Worm (Caenorhabditis elegans) whole organism, L1 larva: ENCODE data around the gene skr-19.
A peak's percentile ranks its signal among the peaks of the same experiment; 100 is the strongest.

ENCODE experiments used
- C04F5.9 ChIP-seq: sonication (generic microtip); optimal IDR thresholded peaks from 2 replicates; lab custom pipeline; 2016; ENCODE audit warnings: missing genetic modification characterization, missing compliant biosample characterization
- C16A3.4 ChIP-seq: fragments of 150-350 bp; optimal IDR thresholded peaks from 2 replicates; lab custom pipeline; 2014; ENCODE audit warnings: missing biosample characterization, missing genetic modification characterization
- C34B4.2 ChIP-seq: sonication (generic microtip); optimal IDR thresholded peaks from 2 replicates; lab custom pipeline; 2017; ENCODE audit warnings: mild to moderate bottlenecking, missing genetic modification characterization, missing compliant biosample characterization
- alr-1 ChIP-seq: fragments of 200-800 bp; sonication (Bioruptor generic); optimal IDR thresholded peaks from 2 replicates; lab custom pipeline; 2018; ENCODE audit warnings: borderline replicate concordance, mild to moderate bottlenecking, missing genetic modification characterization, missing compliant biosample characterization
- aly-2 ChIP-seq: fragments of 150-350 bp; optimal IDR thresholded peaks from 2 replicates; lab custom pipeline; 2014; ENCODE audit warnings: missing biosample characterization, missing genetic modification characterization
- ama-1 ChIP-seq: fragments of 150-350 bp; optimal IDR thresholded peaks from 2 replicates; lab custom pipeline; 2014
- ceh-63 ChIP-seq: fragments of 200-800 bp; sonication (Bioruptor generic); optimal IDR thresholded peaks from 2 replicates; lab custom pipeline; 2018; ENCODE audit warnings: mild to moderate bottlenecking, missing genetic modification characterization, missing compliant biosample characterization
- ceh-8 ChIP-seq: fragments of 200-800 bp; sonication (Bioruptor generic); optimal IDR thresholded peaks from 2 replicates; lab custom pipeline; 2018; ENCODE audit warnings: mild to moderate bottlenecking, missing genetic modification characterization, moderate library complexity, missing compliant biosample characterization
- ceh-90 ChIP-seq: sonication (generic microtip); optimal IDR thresholded peaks from 2 replicates; lab custom pipeline; 2016; ENCODE audit warnings: missing genetic modification characterization, missing compliant biosample characterization
- dsc-1 ChIP-seq: sonication (generic microtip); optimal IDR thresholded peaks from 2 replicates; lab custom pipeline; 2016; ENCODE audit warnings: mild to moderate bottlenecking, missing genetic modification characterization, missing compliant biosample characterization
- efl-1 ChIP-seq, 4 experiments: fragments of 150-350 bp; optimal IDR thresholded peaks in 3 of 4; peaks in 1 of 4; 1 replicate in 1 of 4; 2 replicates in 3 of 4; lab custom pipeline; 2014; ENCODE audit warnings: missing biosample characterization in 2 of 4, missing genetic modification characterization in 2 of 4, missing genetic modification reagents in 2 of 4
- elt-3 ChIP-seq, 6 experiments: fragments of 150-350 bp in 1 of 6; sonication (generic microtip); optimal IDR thresholded peaks; 2 replicates each; lab custom pipeline; 2017 to 2018; ENCODE audit warnings: missing biosample characterization in 6 of 6, missing genetic modification characterization in 6 of 6, inconsistent platforms in 1 of 6
- ets-5 ChIP-seq: fragments of 200-800 bp; sonication (Bioruptor generic); IDR thresholded peaks from 2 replicates; pipeline ENCODE4 v1.3.6; 2022; ENCODE audit warnings: missing genetic modification characterization, missing compliant biosample characterization
- fkh-10 ChIP-seq: sonication (generic microtip); optimal IDR thresholded peaks from 2 replicates; lab custom pipeline; 2017; ENCODE audit warnings: missing biosample characterization, missing genetic modification reagents, missing genetic modification characterization
- fkh-4 ChIP-seq: sonication (generic microtip); optimal IDR thresholded peaks from 2 replicates; lab custom pipeline; 2016; ENCODE audit warnings: missing compliant biosample characterization, missing genetic modification characterization, borderline replicate concordance
- fos-1 ChIP-seq: fragments of 150-350 bp; optimal IDR thresholded peaks from 2 replicates; lab custom pipeline; 2014; ENCODE audit warnings: missing biosample characterization, missing genetic modification characterization
- hlh-17 ChIP-seq: fragments of 200-800 bp; sonication (Bioruptor generic); optimal IDR thresholded peaks from 2 replicates; lab custom pipeline; 2018; ENCODE audit warnings: missing genetic modification characterization, mild to moderate bottlenecking, missing compliant biosample characterization, moderate library complexity, borderline replicate concordance
- jun-1 ChIP-seq: fragments of 150-350 bp; optimal IDR thresholded peaks from 2 replicates; lab custom pipeline; 2014; ENCODE audit warnings: missing biosample characterization, missing genetic modification reagents, missing genetic modification characterization
- lin-13 ChIP-seq: fragments of 150-350 bp; optimal IDR thresholded peaks from 2 replicates; lab custom pipeline; 2014; ENCODE audit warnings: missing biosample characterization, missing genetic modification reagents, missing genetic modification characterization
- lir-3 ChIP-seq: sonication (generic microtip); optimal IDR thresholded peaks from 2 replicates; lab custom pipeline; 2016; ENCODE audit warnings: mild to moderate bottlenecking, missing genetic modification characterization, moderate library complexity, missing compliant biosample characterization; ENCODE audit not compliant: poor library complexity
- lsy-2 ChIP-seq, 2 experiments: fragments of 150-350 bp; optimal IDR thresholded peaks; 2 replicates each; lab custom pipeline; 2014; ENCODE audit warnings: missing biosample characterization in 2 of 2, missing genetic modification characterization in 2 of 2
- mdl-1 ChIP-seq, 2 experiments: fragments of 150-350 bp; optimal IDR thresholded peaks; 2 replicates each; lab custom pipeline; 2014 to 2017; ENCODE audit warnings: missing biosample characterization in 2 of 2, missing genetic modification characterization in 2 of 2, inconsistent platforms in 1 of 2
- mef-2 ChIP-seq: fragments of 150-350 bp; optimal IDR thresholded peaks from 2 replicates; lab custom pipeline; 2014; ENCODE audit warnings: missing biosample characterization, missing genetic modification characterization
- mep-1 ChIP-seq: fragments of 150-350 bp; optimal IDR thresholded peaks from 2 replicates; lab custom pipeline; 2014; ENCODE audit warnings: missing biosample characterization, missing genetic modification characterization
- nhr-19 ChIP-seq: fragments of 200-800 bp; sonication (Bioruptor generic); conservative IDR thresholded peaks from 2 replicates; pipeline ENCODE4 v1.3.6; 2022; ENCODE audit warnings: missing genetic modification characterization, missing compliant biosample characterization
- nhr-237 ChIP-seq: fragments of 150-350 bp; optimal IDR thresholded peaks from 2 replicates; lab custom pipeline; 2014; ENCODE audit warnings: missing biosample characterization, missing genetic modification characterization
- nhr-47 ChIP-seq: sonication (generic microtip); optimal IDR thresholded peaks from 2 replicates; lab custom pipeline; 2016; ENCODE audit warnings: mild to moderate bottlenecking, missing genetic modification characterization, moderate library complexity, missing compliant biosample characterization
- nhr-71 ChIP-seq: sonication (generic microtip); optimal IDR thresholded peaks from 2 replicates; lab custom pipeline; 2016; ENCODE audit warnings: mild to moderate bottlenecking, missing genetic modification characterization, moderate library complexity, missing compliant biosample characterization
- nhr-76 ChIP-seq: sonication (generic microtip); optimal IDR thresholded peaks from 2 replicates; lab custom pipeline; 2017; ENCODE audit warnings: missing biosample characterization, missing genetic modification characterization
- nhr-84 ChIP-seq: sonication (generic microtip); optimal IDR thresholded peaks from 2 replicates; lab custom pipeline; 2017; ENCODE audit warnings: missing biosample characterization, missing genetic modification characterization
- nhr-85 ChIP-seq: sonication (generic microtip); peaks from one replicate; lab custom pipeline; 2016; ENCODE audit warnings: missing genetic modification characterization, inconsistent platforms, missing compliant biosample characterization
- pax-3 ChIP-seq: fragments of 200-800 bp; sonication (Bioruptor generic); optimal IDR thresholded peaks from 2 replicates; lab custom pipeline; 2018; ENCODE audit warnings: mild to moderate bottlenecking, missing genetic modification characterization, moderate library complexity, missing compliant biosample characterization
- pqm-1 ChIP-seq: sonication (generic microtip); optimal IDR thresholded peaks from 3 replicates; lab custom pipeline; 2017; ENCODE audit warnings: missing biosample characterization, missing genetic modification characterization
- tbx-2 ChIP-seq: sonication (generic microtip); optimal IDR thresholded peaks from 2 replicates; lab custom pipeline; 2016; ENCODE audit warnings: missing genetic modification characterization, missing compliant biosample characterization
- tlp-1 ChIP-seq: fragments of 150-350 bp; optimal IDR thresholded peaks from 2 replicates; lab custom pipeline; 2014; ENCODE audit warnings: missing biosample characterization, missing genetic modification characterization
- unc-130 ChIP-seq: fragments of 150-350 bp; optimal IDR thresholded peaks from 2 replicates; lab custom pipeline; 2017; ENCODE audit warnings: missing biosample characterization, missing genetic modification characterization, inconsistent platforms
- xbp-1 ChIP-seq: sonication (generic microtip); optimal IDR thresholded peaks from 2 replicates; lab custom pipeline; 2016; ENCODE audit warnings: missing genetic modification characterization, missing compliant biosample characterization
- zag-1 ChIP-seq: fragments of 150-350 bp; optimal IDR thresholded peaks from 2 replicates; lab custom pipeline; 2014; ENCODE audit warnings: missing biosample characterization, missing genetic modification characterization
- ztf-11 ChIP-seq, 2 experiments: sonication (generic microtip); optimal IDR thresholded peaks; 2 replicates each; lab custom pipeline; 2016 to 2017; ENCODE audit warnings: missing genetic modification characterization in 2 of 2, missing biosample characterization in 1 of 2, missing compliant biosample characterization in 1 of 2
- ztf-4 ChIP-seq: fragments of 150-350 bp; optimal IDR thresholded peaks from 2 replicates; lab custom pipeline; 2014; ENCODE audit warnings: missing biosample characterization, missing genetic modification characterization

Gene skr-19

DNA sequence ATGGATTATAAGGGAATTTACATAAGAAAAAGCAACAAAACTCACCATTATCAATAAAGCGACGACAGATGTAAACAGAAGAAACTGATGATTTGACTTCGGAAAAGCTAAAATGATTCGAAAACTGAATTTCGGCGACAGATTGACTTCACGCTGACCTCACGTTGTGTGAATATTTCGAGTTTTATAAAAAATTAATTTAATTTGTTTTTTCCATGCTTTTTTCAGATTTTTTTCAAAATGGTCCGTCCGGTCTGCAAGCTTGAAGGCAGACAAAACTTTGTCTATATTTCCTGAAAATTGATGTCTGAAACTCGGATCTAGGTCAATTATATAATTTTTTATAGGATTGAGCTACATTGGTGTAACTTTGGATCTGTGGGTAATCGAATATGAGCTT, 17.7 kb upstream of the skr-19 start, which contains the start of gene K08H2.5:
K08H2.5 (minus strand) TSS at position 101 of the 400 bp plus-strand sequence.
- TF ChIP-seq fkh-4 (tag; lab: Kevin White, UChicago) (no peak), C16A3.4 (tag; lab: Kevin White, UChicago) (no peak), tlp-1 (tag; lab: Kevin White, UChicago) (no peak), lsy-2 (tag; optimal IDR thresholded peaks at IDR 0.05; lab: Kevin White, UChicago) (no peak), mef-2 (no peak), mdl-1 (tag; optimal IDR thresholded peaks at IDR 0.05; lab: Kevin White, UChicago) (no peak), ceh-8 (GFP tag; lab: Kevin White, UChicago) (no peak), zag-1 (tag; lab: Kevin White, UChicago) (no peak), jun-1 (tag; lab: Kevin White, UChicago) (no peak), C34B4.2 (tag; lab: Kevin White, UChicago) (no peak), ceh-90 (tag; lab: Kevin White, UChicago) (no peak), dsc-1 (no peak), nhr-76 (tag; lab: Kevin White, UChicago) (no peak), fos-1 (tag; lab: Kevin White, UChicago) (no peak), hlh-17 (GFP tag; lab: Kevin White, UChicago) (no peak), nhr-84 (tag; lab: Kevin White, UChicago) (no peak), ztf-4 (tag; lab: Kevin White, UChicago) (no peak), nhr-19 (GFP tag; lab: Robert Waterston, UW) (no peak)

DNA sequence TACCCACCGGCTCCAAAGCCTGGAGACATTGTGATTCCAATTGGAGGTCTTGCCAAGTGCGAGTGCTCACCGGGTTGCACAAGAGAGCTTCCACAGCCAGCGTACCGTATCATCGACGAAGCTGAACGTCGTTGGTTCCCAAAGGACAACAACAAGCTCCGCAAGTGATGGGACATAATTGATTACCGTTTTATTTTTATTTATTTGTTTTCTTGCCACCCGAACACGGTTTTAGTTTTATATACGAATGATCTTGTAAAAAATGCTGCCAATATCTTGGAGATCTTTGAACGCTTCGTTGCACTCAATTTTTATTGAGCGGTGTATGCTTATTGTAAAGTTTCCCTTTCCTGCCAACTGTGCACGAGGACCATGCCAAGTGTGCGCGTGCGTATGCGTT, 13.7 kb upstream of the skr-19 start, which contains the start of gene K08H2.4:
K08H2.4 (plus strand) TSS at position 301 of the 400 bp plus-strand sequence.
- TF ChIP-seq ceh-63 = no peak
- TF ChIP-seq efl-1 (optimal IDR thresholded peaks at IDR 0.05; lab: Kevin White, UChicago) = no peak
- peak in 1 of 2 experiments; percentile 40 for TF ChIP-seq efl-1 (GFP tag; optimal IDR thresholded peaks at IDR 0.05 in 1 of 2; lab: Kevin White, UChicago)
- TF ChIP-seq, all 84 proteins: peak for 1

DNA sequence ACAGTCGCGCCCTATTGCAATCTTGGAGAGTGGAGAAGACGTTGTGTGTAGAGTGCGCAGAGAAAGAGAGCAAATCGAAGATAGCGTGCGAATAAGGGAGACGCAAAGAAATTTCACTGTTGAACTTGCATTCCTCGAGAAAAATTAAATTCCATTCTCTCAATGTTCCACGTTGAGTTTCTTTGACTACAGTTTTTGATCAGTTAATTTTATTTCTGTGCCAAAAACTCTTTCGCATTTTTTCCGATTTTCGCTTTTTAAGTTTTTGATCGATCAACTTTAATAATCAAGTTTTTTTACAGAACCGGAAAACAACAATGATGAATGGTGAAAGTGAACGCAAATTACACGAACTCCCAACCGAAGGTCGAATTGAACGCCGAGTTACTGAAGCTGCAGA, 12.6 kb upstream of the skr-19 start, which contains the start of gene K08H2.3:
K08H2.3 (plus strand) TSS at position 301 of the 400 bp plus-strand sequence.
- TF ChIP-seq C04F5.9 (no peak), xbp-1 (tag; lab: Kevin White, UChicago) (no peak), nhr-47 (tag; lab: Kevin White, UChicago) (no peak), ztf-4 (tag; lab: Kevin White, UChicago) (no peak), C34B4.2 (tag; lab: Kevin White, UChicago) (no peak), pax-3 (no peak), lsy-2 (tag; optimal IDR thresholded peaks at IDR 0.05; lab: Kevin White, UChicago) (no peak), nhr-85 (tag; lab: Kevin White, UChicago) (no peak), alr-1 (tag; lab: Kevin White, UChicago) (no peak), lin-13 (no peak), nhr-237 (tag; lab: Kevin White, UChicago) (no peak), lir-3 (tag; lab: Kevin White, UChicago) (no peak), fkh-10 (no peak), nhr-71 (no peak), tbx-2 (no peak)

DNA sequence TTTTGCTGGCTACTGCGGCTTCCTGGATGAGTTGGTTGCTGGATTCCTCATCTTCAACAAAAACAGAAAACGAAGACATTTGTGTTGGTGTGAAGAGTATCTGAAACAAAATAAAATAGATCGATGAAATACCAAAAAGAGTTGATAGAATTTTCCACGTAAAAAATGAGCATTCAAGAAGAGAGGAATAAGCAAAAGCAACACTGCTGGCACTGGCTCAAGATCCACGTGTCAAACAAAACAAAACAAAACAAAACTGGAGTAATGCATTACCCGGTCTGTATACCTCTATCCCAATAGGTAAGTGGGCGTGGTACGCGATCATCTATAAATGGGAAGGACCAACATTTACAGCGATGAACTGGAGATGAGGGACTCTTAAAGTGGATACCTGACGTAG, 10.4 kb upstream of the skr-19 start, which contains the start of gene K08H2.2:
K08H2.2 (minus strand) TSS at position 101 of the 400 bp plus-strand sequence.
- TF ChIP-seq ztf-11 (tag; optimal IDR thresholded peaks at IDR 0.05; lab: Kevin White, UChicago) = no peak
- TF ChIP-seq C04F5.9 = no peak
- no peak for TF ChIP-seq ceh-8 (GFP tag; lab: Kevin White, UChicago)
- TF ChIP-seq pqm-1 (tag; lab: Kevin White, UChicago) = no peak
- no peak for TF ChIP-seq unc-130
- TF ChIP-seq xbp-1 (tag; lab: Kevin White, UChicago) = no peak
- no peak for TF ChIP-seq jun-1 (tag; lab: Kevin White, UChicago)
- no peak for TF ChIP-seq mep-1
- no peak for TF ChIP-seq efl-1 (optimal IDR thresholded peaks at IDR 0.05; lab: Kevin White, UChicago)
- no peak for TF ChIP-seq efl-1 (GFP tag; optimal IDR thresholded peaks at IDR 0.05 in 1 of 2; lab: Kevin White, UChicago)
- TF ChIP-seq pax-3 = no peak
- TF ChIP-seq C16A3.4 (tag; lab: Kevin White, UChicago) = no peak
- TF ChIP-seq elt-3 (tag; optimal IDR thresholded peaks at IDR 0.05; lab: Kevin White, UChicago) = no peak
- TF ChIP-seq aly-2 = no peak
- TF ChIP-seq ets-5 (GFP tag; lab: Robert Waterston, UW) = no peak
- TF ChIP-seq ama-1 (lab: Kevin White, UChicago) = no peak
- TF ChIP-seq, all 84 proteins: peak for 0
